Worm (Caenorhabditis elegans): ENCODE measurements around the gene W05E10.2.

W05E10.2 gene

ce11 chrV:11641298-11641787, 45.6 kb upstream of the W05E10.2 start:
- TF ChIP-seq efl-3 (GFP tag; optimal IDR thresholded peaks at IDR 0.05): no peak
- TF ChIP-seq elt-3 (tag; optimal IDR thresholded peaks at IDR 0.05): no peak
- peak; percentile 73 for TF ChIP-seq ces-1 (GFP tag; optimal IDR thresholded peaks at IDR 0.05)
- TF ChIP-seq nhr-77 (tag; optimal IDR thresholded peaks at IDR 0.05): peak; percentile 13
- no peak for TF ChIP-seq unc-98 (GFP tag; IDR thresholded peaks at IDR 0.05)
- TF ChIP-seq snu-23 (GFP tag; optimal IDR thresholded peaks at IDR 0.05): peak; percentile 44
- no peak for TF ChIP-seq hlh-4 (tag; optimal IDR thresholded peaks at IDR 0.05)
- no peak for TF ChIP-seq unc-30 (tag; optimal IDR thresholded peaks at IDR 0.05)
- no peak for TF ChIP-seq tlp-1 (tag; optimal IDR thresholded peaks at IDR 0.05)
- TF ChIP-seq blmp-1 (tag; optimal IDR thresholded peaks at IDR 0.05): no peak
- TF ChIP-seq sox-4 (tag; optimal IDR thresholded peaks at IDR 0.05): no peak
- TF ChIP-seq mdl-1 (tag; optimal IDR thresholded peaks at IDR 0.05): no peak
- TF ChIP-seq lin-35 (GFP tag; optimal IDR thresholded peaks at IDR 0.05): peak in 1 of 2 experiments; percentile 33
- no peak for TF ChIP-seq hlh-17 (GFP tag; optimal IDR thresholded peaks at IDR 0.05; ENCODE audit: borderline replicate concordance)
- TF ChIP-seq mab-9 (GFP tag; IDR thresholded peaks at IDR 0.05): no peak
- no peak for TF ChIP-seq jun-1 (tag; optimal IDR thresholded peaks at IDR 0.05)
- TF ChIP-seq alr-1 (tag; optimal IDR thresholded peaks at IDR 0.05; ENCODE audit: borderline replicate concordance): no peak
- peak; percentile 68 for TF ChIP-seq unc-86 (tag; optimal IDR thresholded peaks at IDR 0.05)
- no peak for TF ChIP-seq vab-15 (tag; optimal IDR thresholded peaks at IDR 0.05)
- no peak for TF ChIP-seq hpl-2 (GFP tag; optimal IDR thresholded peaks at IDR 0.05)
- TF ChIP-seq nhr-237 (tag; optimal IDR thresholded peaks at IDR 0.05): no peak
- TF ChIP-seq zag-1 (tag; optimal IDR thresholded peaks at IDR 0.05): no peak
- TF ChIP-seq ceh-90 (tag; optimal IDR thresholded peaks at IDR 0.05): no peak
- TF ChIP-seq lin-14 (GFP tag; optimal IDR thresholded peaks at IDR 0.05): peak; percentile 93
- TF ChIP-seq nhr-19 (GFP tag; conservative IDR thresholded peaks at IDR 0.05): 0 out of 2 replicates have a peak, but pooled peaks have one; percentile 2
- peak; percentile 42 for TF ChIP-seq egl-13 (tag; optimal IDR thresholded peaks at IDR 0.05)
- TF ChIP-seq tbx-2 (tag; optimal IDR thresholded peaks at IDR 0.05): peak; percentile 46
- TF ChIP-seq fos-1 (tag; optimal IDR thresholded peaks at IDR 0.05): no peak
- TF ChIP-seq sptf-1 (tag; optimal IDR thresholded peaks at IDR 0.05): no peak
- TF ChIP-seq lin-15B (tag; optimal IDR thresholded peaks at IDR 0.05): no peak
- TF ChIP-seq ceh-82 (tag; optimal IDR thresholded peaks at IDR 0.05): peak in 2 of 3 experiments; percentile 28 to 49
- no peak for TF ChIP-seq F16B12.6 (tag; optimal IDR thresholded peaks at IDR 0.05)
- no peak for TF ChIP-seq snpc-4 (tag; optimal IDR thresholded peaks at IDR 0.05)
- TF ChIP-seq nhr-76 (tag; optimal IDR thresholded peaks at IDR 0.05): no peak
- no peak for TF ChIP-seq C16A3.4 (tag; optimal IDR thresholded peaks at IDR 0.05)
- TF ChIP-seq zip-4 (GFP tag; optimal IDR thresholded peaks at IDR 0.05): no peak
- TF ChIP-seq nhr-84 (tag; optimal IDR thresholded peaks at IDR 0.05): no peak
- TF ChIP-seq mef-2 (tag; optimal IDR thresholded peaks at IDR 0.05): peak; percentile 32
- no peak for TF ChIP-seq egl-27 (tag; optimal IDR thresholded peaks at IDR 0.05)
- peak; percentile 58 for TF ChIP-seq swsn-7 (tag; optimal IDR thresholded peaks at IDR 0.05)
- no peak for TF ChIP-seq pqm-1 (tag; optimal IDR thresholded peaks at IDR 0.05)
- no peak for TF ChIP-seq nhr-20 (tag; optimal IDR thresholded peaks at IDR 0.05)
- peak; percentile 10 for TF ChIP-seq lin-13 (GFP tag; optimal IDR thresholded peaks at IDR 0.05)
- TF ChIP-seq ceh-88 (GFP tag; IDR thresholded peaks at IDR 0.05): no peak
- peak; percentile 20 for TF ChIP-seq pax-3 (tag; optimal IDR thresholded peaks at IDR 0.05)
- TF ChIP-seq elt-2 (tag; optimal IDR thresholded peaks at IDR 0.05): no peak
- TF ChIP-seq ets-5 (GFP tag; IDR thresholded peaks at IDR 0.05): no peak
- TF ChIP-seq ztf-4 (tag; optimal IDR thresholded peaks at IDR 0.05): peak; percentile 12
- no peak for TF ChIP-seq lin-39 (tag; optimal IDR thresholded peaks at IDR 0.05)
- no peak for TF ChIP-seq nhr-28 (tag; optimal IDR thresholded peaks at IDR 0.05)
- TF ChIP-seq aly-2 (tag; optimal IDR thresholded peaks at IDR 0.05): no peak
- no peak for TF ChIP-seq unc-62 (GFP tag; optimal IDR thresholded peaks at IDR 0.05)
- peak; percentile 83 for TF ChIP-seq fkh-8 (tag; optimal IDR thresholded peaks at IDR 0.05)
- no peak for TF ChIP-seq nhr-11 (tag; optimal IDR thresholded peaks at IDR 0.05)
